Fruit fly (Drosophila melanogaster) whole organism, embryonic: ENCODE measurements around the gene CG32237.

Experiments used
- BtbVII ChIP-seq: fragments of 200-800 bp; sonication (Bioruptor generic); optimal IDR thresholded peaks from 3 replicates; lab custom pipeline; 2017; ENCODE audit warnings: missing biosample characterization, mild to moderate bottlenecking, missing genetic modification characterization
- CG11085 ChIP-seq: fragments of 200-800 bp; sonication (Bioruptor generic); IDR thresholded peaks from 2 replicates; pipeline ENCODE4 v1.3.6; 2022; ENCODE audit warnings: missing biosample characterization, missing genetic modification characterization
- CG13123 ChIP-seq: fragments of 200-800 bp; sonication (Bioruptor generic); optimal IDR thresholded peaks from 2 replicates; lab custom pipeline; 2016; ENCODE audit warnings: missing biosample characterization, missing genetic modification characterization
- CG13624 ChIP-seq: fragments of 200-800 bp; sonication (Bioruptor generic); optimal IDR thresholded peaks from 2 replicates; lab custom pipeline; 2016; ENCODE audit warnings: missing biosample characterization, missing genetic modification characterization
- CG15696 ChIP-seq: fragments of 200-800 bp; sonication (Bioruptor generic); optimal IDR thresholded peaks from 2 replicates; lab custom pipeline; 2019; ENCODE audit warnings: missing biosample characterization, mild to moderate bottlenecking, missing genetic modification characterization, moderate library complexity
- CG16863 ChIP-seq: fragments of 200-800 bp; sonication (Bioruptor generic); optimal IDR thresholded peaks from 3 replicates; lab custom pipeline; 2016; ENCODE audit warnings: missing biosample characterization, missing genetic modification characterization
- CG17612 ChIP-seq: fragments of 200-800 bp; sonication (Bioruptor generic); IDR thresholded peaks from 2 replicates; pipeline ENCODE4 v1.3.6; 2022; ENCODE audit warnings: missing biosample characterization, missing genetic modification characterization
- CG18011 ChIP-seq: fragments of 200-800 bp; sonication (Bioruptor generic); optimal IDR thresholded peaks from 2 replicates; lab custom pipeline; 2017; ENCODE audit warnings: missing biosample characterization, missing genetic modification characterization, mild to moderate bottlenecking, moderate library complexity, missing genotype
- CG2116 ChIP-seq: fragments of 200-800 bp; sonication (Bioruptor generic); optimal IDR thresholded peaks from 3 replicates; lab custom pipeline; 2018; ENCODE audit warnings: missing biosample characterization, mild to moderate bottlenecking, missing genetic modification characterization
- CG2712 ChIP-seq: fragments of 200-800 bp; optimal IDR thresholded peaks from 3 replicates; lab custom pipeline; 2019; ENCODE audit warnings: missing biosample characterization, mild to moderate bottlenecking, missing genetic modification characterization, moderate library complexity
- CG31224 ChIP-seq: fragments of 200-800 bp; sonication (Bioruptor generic); IDR thresholded peaks from 2 replicates; pipeline ENCODE4 v1.3.6; 2022; ENCODE audit warnings: missing biosample characterization, missing genetic modification characterization
- CG32772 ChIP-seq: fragments of 200-800 bp; sonication (Bioruptor generic); IDR thresholded peaks from 2 replicates; pipeline ENCODE4 v1.3.6; 2022; ENCODE audit warnings: missing biosample characterization, missing genetic modification characterization
- CG3281 ChIP-seq: fragments of 200-800 bp; sonication (Bioruptor generic); optimal IDR thresholded peaks from 3 replicates; lab custom pipeline; 2017; ENCODE audit warnings: missing biosample characterization, mild to moderate bottlenecking, missing genetic modification characterization
- CG3407 ChIP-seq: fragments of 200-800 bp; sonication (Bioruptor generic); optimal IDR thresholded peaks from 2 replicates; lab custom pipeline; 2018; ENCODE audit warnings: missing biosample characterization, mild to moderate bottlenecking, missing genetic modification characterization
- CG42726 ChIP-seq: fragments of 200-800 bp; sonication (Bioruptor generic); IDR thresholded peaks from 2 replicates; pipeline ENCODE4 v1.3.6; 2022; ENCODE audit warnings: missing biosample characterization, missing genetic modification characterization; ENCODE audit not compliant: partially characterized antibody
- CG4328 ChIP-seq: fragments of 200-800 bp; sonication (Bioruptor generic); optimal IDR thresholded peaks from 3 replicates; lab custom pipeline; 2017; ENCODE audit warnings: missing biosample characterization, missing genetic modification reagents, missing genetic modification characterization
- CG6765 ChIP-seq: fragments of 200-800 bp; sonication (Bioruptor generic); optimal IDR thresholded peaks from 3 replicates; lab custom pipeline; 2017; ENCODE audit warnings: missing biosample characterization, mild to moderate bottlenecking, missing genetic modification characterization
- CG7839 ChIP-seq: fragments of 200-800 bp; sonication (Bioruptor generic); optimal IDR thresholded peaks from 3 replicates; lab custom pipeline; 2018; ENCODE audit warnings: missing biosample characterization, mild to moderate bottlenecking, missing genetic modification characterization, moderate library complexity
- CG7963 ChIP-seq: fragments of 200-800 bp; sonication (Bioruptor generic); IDR thresholded peaks from 3 replicates; pipeline ENCODE4 v1.3.6; 2022; ENCODE audit warnings: missing biosample characterization, missing genetic modification characterization; ENCODE audit not compliant: partially characterized antibody
- CG8765 ChIP-seq: fragments of 200-800 bp; sonication (Bioruptor generic); IDR thresholded peaks from 2 replicates; pipeline ENCODE4 v1.3.6; 2022; ENCODE audit warnings: missing biosample characterization, missing genetic modification characterization
- CG8924 ChIP-seq: fragments of 200-800 bp; optimal IDR thresholded peaks from 3 replicates; lab custom pipeline; 2019; ENCODE audit warnings: missing biosample characterization, mild to moderate bottlenecking, missing genetic modification characterization, moderate library complexity
- CG9437 ChIP-seq: fragments of 200-800 bp; sonication (Bioruptor generic); optimal IDR thresholded peaks from 2 replicates; lab custom pipeline; 2018; ENCODE audit warnings: missing biosample characterization, mild to moderate bottlenecking, missing genetic modification characterization
- CG9727 ChIP-seq: fragments of 200-800 bp; sonication (Bioruptor generic); optimal IDR thresholded peaks from 3 replicates; lab custom pipeline; 2017; ENCODE audit warnings: missing biosample characterization, mild to moderate bottlenecking, missing genetic modification characterization
- CTCF ChIP-seq: fragments of 200-800 bp; sonication (Bioruptor generic); optimal IDR thresholded peaks from 2 replicates; lab custom pipeline; 2017; ENCODE audit warnings: missing biosample characterization, mild to moderate bottlenecking, missing genetic modification characterization, moderate library complexity
- D19B ChIP-seq: fragments of 200-800 bp; sonication (Bioruptor generic); optimal IDR thresholded peaks from 2 replicates; lab custom pipeline; 2017; ENCODE audit warnings: missing biosample characterization, mild to moderate bottlenecking, missing genetic modification characterization
- Dek ChIP-seq: fragments of 200-800 bp; sonication (Bioruptor generic); optimal IDR thresholded peaks from 3 replicates; lab custom pipeline; 2019; ENCODE audit warnings: missing biosample characterization, mild to moderate bottlenecking, missing genetic modification characterization, moderate library complexity
- Doc3 ChIP-seq: fragments of 200-800 bp; sonication (Bioruptor generic); IDR thresholded peaks from 3 replicates; pipeline ENCODE4 v1.3.6; 2022; ENCODE audit warnings: missing biosample characterization, missing genetic modification characterization; ENCODE audit not compliant: partially characterized antibody
- Ets65A ChIP-seq: fragments of 200-800 bp; sonication (Bioruptor generic); peaks from one replicate; lab custom pipeline; 2016; ENCODE audit warnings: missing biosample characterization, missing genetic modification characterization
- Hmr ChIP-seq: fragments of 200-800 bp; sonication (Bioruptor generic); optimal IDR thresholded peaks from 3 replicates; lab custom pipeline; 2017; ENCODE audit warnings: mild to moderate bottlenecking, missing biosample characterization, missing genetic modification reagents, missing genetic modification characterization
- Hsf ChIP-seq: fragments of 200-800 bp; sonication (Bioruptor generic); optimal IDR thresholded peaks from 3 replicates; lab custom pipeline; 2016; ENCODE audit warnings: missing biosample characterization, missing genetic modification characterization
- Lpt ChIP-seq: fragments of >200 bp; optimal IDR thresholded peaks from 2 replicates; lab custom pipeline; 2018; ENCODE audit warnings: missing biosample characterization, missing genetic modification characterization
- Poxn ChIP-seq: fragments of 200-800 bp; sonication (Bioruptor generic); IDR thresholded peaks from 2 replicates; pipeline ENCODE4 v1.3.6; 2022; ENCODE audit warnings: missing biosample characterization, missing genetic modification characterization
- Sox100B ChIP-seq: fragments of 200-800 bp; sonication (Bioruptor generic); optimal IDR thresholded peaks from 3 replicates; lab custom pipeline; 2018; ENCODE audit warnings: missing biosample characterization, mild to moderate bottlenecking, missing genetic modification characterization
- ab ChIP-seq: fragments of 200-800 bp; sonication (Bioruptor generic); optimal IDR thresholded peaks from 2 replicates; lab custom pipeline; 2016; ENCODE audit warnings: missing biosample characterization, missing genetic modification characterization
- amos ChIP-seq: fragments of 200-800 bp; sonication (Bioruptor generic); IDR thresholded peaks from 2 replicates; pipeline ENCODE4 v1.3.6; 2022; ENCODE audit warnings: missing biosample characterization, missing genetic modification characterization; ENCODE audit not compliant: partially characterized antibody
- ci ChIP-seq: fragments of 200-800 bp; sonication (Bioruptor generic); IDR thresholded peaks from 3 replicates; pipeline ENCODE4 v1.3.6; 2022; ENCODE audit warnings: missing biosample characterization, missing genetic modification characterization
- corto ChIP-seq: fragments of 200-800 bp; sonication (Bioruptor generic); optimal IDR thresholded peaks from 2 replicates; lab custom pipeline; 2016; ENCODE audit warnings: missing biosample characterization, mild to moderate bottlenecking, missing genetic modification characterization, moderate library complexity
- gfzf ChIP-seq: fragments of 200-800 bp; sonication (Bioruptor generic); optimal IDR thresholded peaks from 2 replicates; lab custom pipeline; 2016; ENCODE audit warnings: missing biosample characterization, mild to moderate bottlenecking, missing genetic modification characterization, moderate library complexity
- grau ChIP-seq: fragments of 200-800 bp; optimal IDR thresholded peaks from 3 replicates; lab custom pipeline; 2019; ENCODE audit warnings: missing biosample characterization, mild to moderate bottlenecking, missing genetic modification characterization, moderate library complexity
- gt ChIP-seq: fragments of 200-800 bp; sonication (Bioruptor generic); IDR thresholded peaks from 2 replicates; pipeline ENCODE4 v1.3.6; 2022; ENCODE audit warnings: missing biosample characterization, missing genetic modification characterization
- hbn ChIP-seq: fragments of 200-800 bp; sonication (Bioruptor generic); IDR thresholded peaks from 2 replicates; pipeline ENCODE4 v1.3.6; 2022; ENCODE audit warnings: missing biosample characterization, missing genetic modification characterization; ENCODE audit not compliant: partially characterized antibody
- hth ChIP-seq: fragments of >200 bp; optimal IDR thresholded peaks from 2 replicates; lab custom pipeline; 2017; ENCODE audit warnings: inconsistent platforms
- insv ChIP-seq, 2 experiments: fragments of 200-800 bp; sonication (Bioruptor generic); optimal IDR thresholded peaks; 3 replicates each; lab custom pipeline; 2016 to 2018; ENCODE audit warnings: missing biosample characterization in 2 of 2, missing genetic modification characterization in 2 of 2
- jigr1 ChIP-seq: fragments of 200-800 bp; sonication (Bioruptor generic); IDR thresholded peaks from 3 replicates; pipeline ENCODE4 v1.3.6; 2022; ENCODE audit warnings: missing biosample characterization, missing genetic modification characterization
- lov ChIP-seq, 2 experiments: fragments of 200-800 bp in 1 of 2; fragments of >200 bp in 1 of 2; sonication (Bioruptor generic) in 1 of 2; IDR thresholded peaks in 1 of 2; optimal IDR thresholded peaks in 1 of 2; 2 replicates in 1 of 2; 3 replicates in 1 of 2; pipeline versions ENCODE4 v1.3.6 to Lab custom; 2017 to 2022; ENCODE audit warnings: missing biosample characterization in 1 of 2, missing genetic modification characterization in 1 of 2
- nerfin-1 ChIP-seq: fragments of 200-800 bp; sonication (Bioruptor generic); optimal IDR thresholded peaks from 3 replicates; lab custom pipeline; 2019; ENCODE audit warnings: missing biosample characterization, mild to moderate bottlenecking, missing genetic modification characterization, moderate library complexity
- nerfin-2 ChIP-seq: fragments of 200-800 bp; sonication (Bioruptor generic); IDR thresholded peaks from 2 replicates; pipeline ENCODE4 v1.3.6; 2022; ENCODE audit warnings: missing biosample characterization, missing genetic modification characterization; ENCODE audit not compliant: partially characterized antibody
- pan ChIP-seq, 4 experiments: fragments of >200 bp in 3 of 4; fragments of 200-800 bp in 1 of 4; sonication (Bioruptor generic) in 1 of 4; optimal IDR thresholded peaks in 3 of 4; IDR thresholded peaks in 1 of 4; 2 replicates each; pipeline versions ENCODE4 v1.3.6 to Lab custom; 2017 to 2022; ENCODE audit warnings: missing biosample characterization in 2 of 4, missing genetic modification characterization in 2 of 4, mixed read lengths in 1 of 4
- slou ChIP-seq: fragments of 200-800 bp; sonication (Bioruptor generic); optimal IDR thresholded peaks from 3 replicates; lab custom pipeline; 2016; ENCODE audit warnings: missing biosample characterization, missing genetic modification characterization
- tll ChIP-seq, 2 experiments: fragments of 200-800 bp in 1 of 2; fragments of >200 bp in 1 of 2; sonication (Bioruptor generic) in 1 of 2; optimal IDR thresholded peaks; 2 replicates each; lab custom pipeline; 2017 to 2019; ENCODE audit warnings: missing biosample characterization in 2 of 2, missing genetic modification characterization in 2 of 2, mild to moderate bottlenecking in 1 of 2, moderate library complexity in 1 of 2

The CG32237 gene

DNA sequence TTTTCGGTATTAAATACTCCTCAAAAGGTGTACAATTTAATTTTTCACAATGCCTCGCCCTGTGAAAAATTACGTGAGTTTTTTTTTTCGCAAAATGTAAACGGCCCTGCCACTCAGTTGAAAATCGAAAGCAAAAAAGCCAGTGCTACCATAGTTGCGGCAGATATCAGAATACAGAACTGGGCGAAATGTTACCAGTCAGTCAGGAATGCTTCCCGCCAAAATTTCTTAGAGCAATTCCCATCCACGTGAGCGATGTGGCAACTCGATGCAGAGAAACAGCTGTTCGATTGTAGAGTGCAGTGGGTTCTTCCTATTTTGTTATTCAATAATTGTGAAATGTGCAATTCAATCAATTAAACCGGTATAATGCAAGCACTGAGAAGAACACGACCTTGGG is 26.7 kb downstream of the CG32237 start, which contains the start of the genes Dhc64C and LeuRS-m (continued):
- no peak for TF ChIP-seq CG16863 (GFP tag; lab: Kevin White, UChicago)
- TF ChIP-seq ab (GFP tag; lab: Kevin White, UChicago): no peak
- peak; percentile 54; the same call in 1 of the 2 replicates for TF ChIP-seq CG32772 (GFP tag; lab: Robert Waterston, UW)
- TF ChIP-seq grau: no peak
- TF ChIP-seq CG3407 (GFP tag; lab: Kevin White, UChicago): no peak
- TF ChIP-seq CG2116 (GFP tag; lab: Kevin White, UChicago): peak; percentile 100
- TF ChIP-seq hth (lab: Kevin White, UChicago): no peak
- TF ChIP-seq Ets65A (GFP tag; lab: Kevin White, UChicago): peak; percentile 95
- TF ChIP-seq Lpt: no peak
- no peak for TF ChIP-seq CG9727 (GFP tag; lab: Kevin White, UChicago)
- peak; percentile 3 for TF ChIP-seq CG15696
- TF ChIP-seq insv (GFP tag; optimal IDR thresholded peaks at IDR 0.05; lab: Kevin White, UChicago): peak in 1 of 2 experiments; percentile 81
- TF ChIP-seq CG7963 (GFP tag; lab: Robert Waterston, UW): no peak
- TF ChIP-seq D19B (GFP tag; lab: Kevin White, UChicago): no peak
- TF ChIP-seq CG13624 (GFP tag; lab: Kevin White, UChicago): peak; percentile 56
- TF ChIP-seq tll (GFP tag; optimal IDR thresholded peaks at IDR 0.05; lab: Kevin White, UChicago): no peak
- no peak for TF ChIP-seq Sox100B (GFP tag; lab: Kevin White, UChicago)
- TF ChIP-seq CG8765 (GFP tag; lab: Robert Waterston, UW): no peak
- no peak for TF ChIP-seq CG18011 (GFP tag; lab: Kevin White, UChicago)
- TF ChIP-seq corto (GFP tag; lab: Kevin White, UChicago): no peak
- no peak for TF ChIP-seq CG6765 (GFP tag; lab: Kevin White, UChicago)
- TF ChIP-seq CG7839 (tag; lab: Kevin White, UChicago): peak; percentile 6
- TF ChIP-seq CG31224 (GFP tag; lab: Robert Waterston, UW): no peak
- TF ChIP-seq CG2712 (tag; lab: Kevin White, UChicago): no peak
- peak; percentile 25 for TF ChIP-seq nerfin-1 (tag; lab: Kevin White, UChicago)
- no peak for TF ChIP-seq Poxn
- peak; percentile 74 for TF ChIP-seq CG42726 (GFP tag; lab: Robert Waterston, UW)
- no peak for TF ChIP-seq CG17612 (GFP tag; lab: Robert Waterston, UW)
- TF ChIP-seq CTCF: no peak
- peak; percentile 39 for TF ChIP-seq gfzf (GFP tag; lab: Kevin White, UChicago)
- no peak for TF ChIP-seq CG13123 (GFP tag; lab: Kevin White, UChicago)
- peak; percentile 62 for TF ChIP-seq Hmr (GFP tag; lab: Kevin White, UChicago)
- no peak for TF ChIP-seq hbn
- TF ChIP-seq CG4328 (GFP tag; lab: Kevin White, UChicago): no peak
- no peak for TF ChIP-seq pan (optimal IDR thresholded peaks at IDR 0.05; lab: Kevin White, UChicago)
- no peak for TF ChIP-seq pan (GFP tag; optimal IDR thresholded peaks at IDR 0.05 in 1 of 2, IDR thresholded peaks at IDR 0.05 in 1 of 2)
- no peak for TF ChIP-seq Dek (tag; lab: Kevin White, UChicago)
- no peak for TF ChIP-seq jigr1 (GFP tag; lab: Robert Waterston, UW)
- no peak for TF ChIP-seq BtbVII (GFP tag; lab: Kevin White, UChicago)
- no peak for TF ChIP-seq slou (GFP tag; lab: Kevin White, UChicago)
- TF ChIP-seq CG11085 (GFP tag; lab: Robert Waterston, UW): no peak
- TF ChIP-seq amos (GFP tag; lab: Robert Waterston, UW): peak; percentile 72
- TF ChIP-seq lov (optimal IDR thresholded peaks at IDR 0.05; lab: Kevin White, UChicago): no peak
- 0 out of 3 replicates have a peak, but pooled peaks have one; percentile 71 for TF ChIP-seq lov (GFP tag; IDR thresholded peaks at IDR 0.05; lab: Robert Waterston, UW)
- TF ChIP-seq Hsf (GFP tag; lab: Kevin White, UChicago): no peak
- no peak for TF ChIP-seq CG3281 (GFP tag; lab: Kevin White, UChicago)
- no peak for TF ChIP-seq CG8924 (tag; lab: Kevin White, UChicago)
- TF ChIP-seq CG9437 (GFP tag; lab: Kevin White, UChicago): no peak
- TF ChIP-seq nerfin-2 (GFP tag; lab: Robert Waterston, UW): peak; percentile 54; the same call in 1 of the 2 replicates
- peak; percentile 35; the same call in 1 of the 3 replicates for TF ChIP-seq Doc3
- peak; percentile 47; the same call in 1 of the 3 replicates for TF ChIP-seq ci (GFP tag; lab: Robert Waterston, UW)
- no peak for TF ChIP-seq gt
